Fruit fly (Drosophila melanogaster) whole organism, adult: Measurements from ENCODE around the gene CG17404.
A peak's percentile ranks its signal among the peaks of the same experiment; 100 is the strongest.

Experiments used
- CG11617 ChIP-seq: fragments of 200-800 bp; sonication (Bioruptor generic); optimal IDR thresholded peaks from 2 replicates; lab custom pipeline; 2017; ENCODE audit warnings: mild to moderate bottlenecking, missing biosample characterization, missing genetic modification reagents, missing genetic modification characterization
- CG12768 ChIP-seq: fragments of 200-800 bp; sonication (Bioruptor generic); optimal IDR thresholded peaks from 2 replicates; lab custom pipeline; 2017; ENCODE audit warnings: missing biosample characterization, missing genetic modification characterization, mild to moderate bottlenecking, moderate library complexity, missing genetic modification reagents
- CG14711 ChIP-seq: fragments of 200-800 bp; sonication (Bioruptor generic); optimal IDR thresholded peaks from 2 replicates; lab custom pipeline; 2018; ENCODE audit warnings: missing biosample characterization, mild to moderate bottlenecking, missing genetic modification characterization, moderate library complexity
- CG1620 ChIP-seq: fragments of 200-800 bp; sonication (Bioruptor generic); optimal IDR thresholded peaks from 2 replicates; lab custom pipeline; 2016; ENCODE audit warnings: missing biosample characterization, missing genetic modification characterization
- CG33017 ChIP-seq: fragments of 200-800 bp; sonication (Bioruptor generic); optimal IDR thresholded peaks from 2 replicates; lab custom pipeline; 2018; ENCODE audit warnings: missing biosample characterization, mild to moderate bottlenecking, missing genetic modification characterization, moderate library complexity
- CG5204 ChIP-seq: fragments of 200-800 bp; sonication (Bioruptor generic); optimal IDR thresholded peaks from 2 replicates; lab custom pipeline; 2016; ENCODE audit warnings: missing biosample characterization, missing genetic modification characterization
- CG7045 ChIP-seq: fragments of 200-800 bp; sonication (Bioruptor generic); optimal IDR thresholded peaks from 2 replicates; lab custom pipeline; 2017; ENCODE audit warnings: missing biosample characterization, mild to moderate bottlenecking, missing genetic modification characterization
- CG7101 ChIP-seq: fragments of 200-800 bp; sonication (Bioruptor generic); optimal IDR thresholded peaks from 2 replicates; lab custom pipeline; 2018; ENCODE audit warnings: missing biosample characterization, mild to moderate bottlenecking, missing genetic modification characterization, moderate library complexity
- Clk ChIP-seq: fragments of 200-800 bp; sonication (Bioruptor generic); optimal IDR thresholded peaks from 2 replicates; lab custom pipeline; 2017; ENCODE audit warnings: missing biosample characterization, missing genetic modification characterization
- Crg-1 ChIP-seq: fragments of 200-800 bp; sonication (Bioruptor generic); optimal IDR thresholded peaks from 2 replicates; lab custom pipeline; 2016; ENCODE audit warnings: missing biosample characterization, missing genetic modification characterization
- Hr96 ChIP-seq: fragments of 200-800 bp; sonication (Bioruptor generic); optimal IDR thresholded peaks from 2 replicates; lab custom pipeline; 2016; ENCODE audit warnings: missing biosample characterization, missing genetic modification characterization
- Mnt ChIP-seq: fragments of 200-800 bp; sonication (Bioruptor generic); optimal IDR thresholded peaks from 2 replicates; lab custom pipeline; 2016; ENCODE audit warnings: missing biosample characterization, mild to moderate bottlenecking, missing genetic modification characterization
- bab1 ChIP-seq: fragments of 200-800 bp; sonication (Bioruptor generic); optimal IDR thresholded peaks from 3 replicates; lab custom pipeline; 2019; ENCODE audit warnings: missing biosample characterization, mild to moderate bottlenecking, missing genetic modification characterization, moderate library complexity
- cic ChIP-seq: fragments of 200-800 bp; sonication (Bioruptor generic); optimal IDR thresholded peaks from 2 replicates; lab custom pipeline; 2017; ENCODE audit warnings: missing biosample characterization, mild to moderate bottlenecking, missing genetic modification characterization, moderate library complexity
- cnc ChIP-seq, 2 experiments: fragments of >200 bp; optimal IDR thresholded peaks; 2 replicates each; lab custom pipeline; 2017
- kay ChIP-seq: fragments of 200-800 bp; sonication (Bioruptor generic); peaks from one replicate; lab custom pipeline; 2016; ENCODE audit warnings: missing biosample characterization, missing genetic modification characterization, borderline replicate concordance
- ovo ChIP-seq: fragments of 200-800 bp; sonication (Bioruptor generic); optimal IDR thresholded peaks from 2 replicates; lab custom pipeline; 2016; ENCODE audit warnings: missing biosample characterization, missing genetic modification characterization
- pad ChIP-seq: fragments of 200-800 bp; sonication (Bioruptor generic); optimal IDR thresholded peaks from 3 replicates; lab custom pipeline; 2017; ENCODE audit warnings: missing biosample characterization, missing genetic modification characterization, mild to moderate bottlenecking, moderate library complexity, missing genetic modification reagents
- tj ChIP-seq: fragments of 200-800 bp; sonication (Bioruptor generic); optimal IDR thresholded peaks from 3 replicates; lab custom pipeline; 2017; ENCODE audit warnings: missing biosample characterization, mild to moderate bottlenecking, missing genetic modification characterization, moderate library complexity
- toe ChIP-seq: fragments of 200-800 bp; sonication (Bioruptor generic); optimal IDR thresholded peaks from 2 replicates; lab custom pipeline; 2016; ENCODE audit warnings: missing biosample characterization, missing genetic modification characterization

The CG17404 gene

DNA sequence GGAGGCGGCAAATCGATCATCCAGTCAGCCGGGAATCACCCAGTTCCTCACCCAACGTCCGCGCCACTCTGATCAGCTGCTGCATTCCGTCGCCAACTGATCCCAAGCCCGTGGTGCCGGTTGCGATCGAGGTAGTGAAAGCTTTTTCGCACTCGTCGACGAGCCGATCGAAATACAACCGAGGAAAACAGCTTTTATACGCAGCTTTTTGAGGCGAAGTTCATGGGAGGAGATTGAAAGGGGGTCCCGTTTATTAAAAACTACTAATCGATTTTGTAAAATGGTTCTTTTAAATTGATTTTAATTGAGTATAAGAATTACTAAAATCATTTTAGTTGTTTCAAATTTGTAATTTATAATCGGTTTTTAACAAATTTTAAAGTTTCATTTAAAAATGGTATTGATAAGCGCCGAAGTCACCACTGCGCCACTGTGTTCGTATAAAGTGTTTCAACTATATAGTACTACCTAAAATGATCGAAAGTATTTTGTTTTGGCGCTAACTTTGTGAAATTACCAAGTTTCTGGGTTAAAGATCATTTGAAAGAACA lies 3.4 kb downstream of the CG17404 start, which contains the start of gene CG4860:
Gene CG4860, minus strand, starts transcription at position 99 of the 551 bp plus-strand sequence.
- peak; percentile 97 for TF ChIP-seq kay (GFP tag; lab: Kevin White, UChicago)
- peak; percentile 86 for TF ChIP-seq CG7045
- peak; percentile 87 for TF ChIP-seq CG14711 (tag; lab: Kevin White, UChicago)
- peak; percentile 85 for TF ChIP-seq Hr96 (GFP tag; lab: Kevin White, UChicago)
- peak; percentile 93 for TF ChIP-seq CG33017 (tag; lab: Kevin White, UChicago)
- TF ChIP-seq cnc (optimal IDR thresholded peaks at IDR 0.05; lab: Kevin White, UChicago) = no peak
- peak; percentile 85 for TF ChIP-seq CG5204 (GFP tag; lab: Kevin White, UChicago)
- peak; percentile 34 for TF ChIP-seq cic (GFP tag; lab: Kevin White, UChicago)
- peak; percentile 60 for TF ChIP-seq ovo (GFP tag; lab: Kevin White, UChicago)
- TF ChIP-seq Clk (GFP tag; lab: Kevin White, UChicago) = peak; percentile 75
- peak; percentile 78 for TF ChIP-seq Crg-1 (GFP tag; lab: Kevin White, UChicago)
- peak; percentile 83 for TF ChIP-seq Mnt
- TF ChIP-seq tj (GFP tag; lab: Kevin White, UChicago) = peak; percentile 54
- peak; percentile 93 for TF ChIP-seq toe (GFP tag; lab: Kevin White, UChicago)
- TF ChIP-seq CG12768 = peak; percentile 86
- peak; percentile 83 for TF ChIP-seq CG1620
- peak; percentile 94 for TF ChIP-seq CG7101 (tag; lab: Kevin White, UChicago)
- TF ChIP-seq pad (GFP tag; lab: Kevin White, UChicago) = peak; percentile 75
- TF ChIP-seq bab1 = peak; percentile 90
- peak; percentile 86 for TF ChIP-seq CG11617 (GFP tag; lab: Kevin White, UChicago)

- no peak for TF ChIP-seq CG14711 (tag; lab: Kevin White, UChicago)
- no peak for TF ChIP-seq cnc (optimal IDR thresholded peaks at IDR 0.05; lab: Kevin White, UChicago)
- peak; percentile 71 for TF ChIP-seq kay (GFP tag; lab: Kevin White, UChicago)
- no peak for TF ChIP-seq toe (GFP tag; lab: Kevin White, UChicago)
- TF ChIP-seq CG12768 = no peak
- TF ChIP-seq Hr96 (GFP tag; lab: Kevin White, UChicago) = no peak
- no peak for TF ChIP-seq Crg-1 (GFP tag; lab: Kevin White, UChicago)
- no peak for TF ChIP-seq CG33017 (tag; lab: Kevin White, UChicago)
Measured at dm6 chr3R:12219497-12219896, 5.3 kb downstream of the CG17404 start, which contains the start of gene Cog1. Cog1 (minus strand) TSS chr3R:12219686.

DNA sequence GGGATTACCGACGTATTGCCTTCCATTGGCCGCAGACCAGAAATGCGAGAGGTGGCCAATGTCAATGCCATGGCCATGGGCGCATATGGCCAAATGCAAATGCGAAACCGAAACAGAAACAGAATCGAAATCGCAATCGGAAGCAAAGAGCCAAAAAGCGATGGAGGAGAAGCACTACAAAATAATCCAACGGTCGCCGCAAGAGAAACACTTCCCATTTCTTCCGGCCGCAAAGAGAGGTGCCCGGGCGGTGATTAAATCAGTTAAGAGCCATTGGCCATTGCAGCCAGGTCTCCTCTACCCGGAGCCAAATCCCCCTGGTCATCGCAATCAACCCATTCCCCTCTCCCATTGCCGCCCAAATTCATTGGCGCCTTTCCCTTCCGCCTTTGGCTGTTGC lies 10.6 kb downstream of the CG17404 start, which contains the start of gene CG14742:
Gene CG14742, plus strand, starts transcription at position 301 of the 400 bp plus-strand sequence.
- TF ChIP-seq CG11617 (GFP tag; lab: Kevin White, UChicago) (peak; percentile 20), Crg-1 (GFP tag; lab: Kevin White, UChicago) (no peak)

- TF ChIP-seq pad (GFP tag; lab: Kevin White, UChicago) (no peak), CG7101 (tag; lab: Kevin White, UChicago) (no peak), CG33017 (tag; lab: Kevin White, UChicago) (no peak), CG14711 (tag; lab: Kevin White, UChicago) (no peak), bab1 (no peak), toe (GFP tag; lab: Kevin White, UChicago) (no peak), ovo (GFP tag; lab: Kevin White, UChicago) (no peak), CG5204 (GFP tag; lab: Kevin White, UChicago) (no peak), CG7045 (no peak), CG1620 (no peak), tj (GFP tag; lab: Kevin White, UChicago) (no peak), Hr96 (GFP tag; lab: Kevin White, UChicago) (no peak), Mnt (no peak), cnc (optimal IDR thresholded peaks at IDR 0.05; lab: Kevin White, UChicago) (no peak), CG12768 (no peak), kay (GFP tag; lab: Kevin White, UChicago) (no peak), cic (GFP tag; lab: Kevin White, UChicago) (no peak), CG11617 (GFP tag; lab: Kevin White, UChicago) (no peak), Crg-1 (GFP tag; lab: Kevin White, UChicago) (no peak)
Measured at dm6 chr3R:12211552-12211951, 13.3 kb downstream of the CG17404 start.

DNA sequence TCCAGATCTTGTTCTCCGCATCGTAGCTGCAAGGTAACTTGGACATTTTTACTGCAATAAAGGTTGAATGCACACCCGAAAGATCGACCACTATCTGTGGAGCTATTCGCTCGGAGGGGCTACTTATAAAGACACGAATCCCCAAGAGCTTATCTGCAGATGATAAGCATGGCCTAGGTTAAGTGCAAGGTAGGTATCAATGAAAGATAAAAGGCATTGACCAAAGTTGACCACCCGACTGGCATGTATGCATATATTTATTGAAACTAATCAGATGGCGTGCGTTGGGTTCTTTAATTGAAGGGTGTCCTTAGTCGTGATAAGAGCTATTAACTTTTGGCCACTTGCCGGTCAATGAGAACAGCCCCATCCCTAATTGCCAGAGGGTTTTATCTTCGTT lies 14.6 kb downstream of the CG17404 start, which contains the start of gene CG4830:
Gene CG4830, minus strand, starts transcription at position 101 of the 400 bp plus-strand sequence.
- TF ChIP-seq pad (GFP tag; lab: Kevin White, UChicago) = no peak
- TF ChIP-seq CG1620 = no peak
- no peak for TF ChIP-seq CG11617 (GFP tag; lab: Kevin White, UChicago)
- TF ChIP-seq Hr96 (GFP tag; lab: Kevin White, UChicago) = no peak
- TF ChIP-seq CG7101 (tag; lab: Kevin White, UChicago) = no peak
- no peak for TF ChIP-seq CG14711 (tag; lab: Kevin White, UChicago)
- TF ChIP-seq cnc (optimal IDR thresholded peaks at IDR 0.05; lab: Kevin White, UChicago) = no peak
- TF ChIP-seq CG5204 (GFP tag; lab: Kevin White, UChicago) = no peak
- no peak for TF ChIP-seq Crg-1 (GFP tag; lab: Kevin White, UChicago)
- no peak for TF ChIP-seq toe (GFP tag; lab: Kevin White, UChicago)
- TF ChIP-seq kay (GFP tag; lab: Kevin White, UChicago) = no peak
- no peak for TF ChIP-seq CG33017 (tag; lab: Kevin White, UChicago)
- no peak for TF ChIP-seq CG7045
- TF ChIP-seq cic (GFP tag; lab: Kevin White, UChicago) = no peak
- TF ChIP-seq Clk (GFP tag; lab: Kevin White, UChicago) = no peak
- no peak for TF ChIP-seq tj (GFP tag; lab: Kevin White, UChicago)
- TF ChIP-seq ovo (GFP tag; lab: Kevin White, UChicago) = no peak

DNA sequence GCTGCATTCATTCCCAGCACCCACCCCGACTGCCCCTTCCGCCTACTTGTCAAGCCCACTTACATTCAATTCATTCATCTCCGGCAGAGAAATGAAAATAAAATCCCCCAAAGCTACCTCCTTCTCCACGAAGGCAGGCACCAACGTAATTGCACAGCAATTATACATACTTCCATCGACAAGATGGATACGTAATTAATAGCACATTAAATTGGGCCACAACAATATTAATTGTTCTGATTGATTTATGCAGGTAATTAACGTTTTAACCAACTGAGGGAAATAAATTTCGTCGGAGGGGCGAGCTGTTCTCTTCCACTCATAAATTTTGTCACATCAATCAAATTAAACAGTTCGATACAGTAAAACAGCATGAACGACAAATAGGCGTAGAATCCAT lies 27.2 kb downstream of the CG17404 start, which contains the start of gene Adk1:
Gene Adk1, plus strand, starts transcription at position 301 of the 400 bp plus-strand sequence.
- TF ChIP-seq CG7101 (tag; lab: Kevin White, UChicago) = no peak
- no peak for TF ChIP-seq Hr96 (GFP tag; lab: Kevin White, UChicago)
- no peak for TF ChIP-seq toe (GFP tag; lab: Kevin White, UChicago)
- TF ChIP-seq CG12768 = no peak
- TF ChIP-seq Crg-1 (GFP tag; lab: Kevin White, UChicago) = no peak
- no peak for TF ChIP-seq CG14711 (tag; lab: Kevin White, UChicago)
- no peak for TF ChIP-seq CG11617 (GFP tag; lab: Kevin White, UChicago)
- TF ChIP-seq ovo (GFP tag; lab: Kevin White, UChicago) = no peak
- no peak for TF ChIP-seq kay (GFP tag; lab: Kevin White, UChicago)
- TF ChIP-seq CG7045 = no peak
- TF ChIP-seq CG33017 (tag; lab: Kevin White, UChicago) = no peak
